Fruit fly (Drosophila melanogaster) whole organism, prepupa: Measurements from ENCODE around the gene sac.

ENCODE experiments used
- CG11902 ChIP-seq: fragments of 200-800 bp; sonication (Bioruptor generic); optimal IDR thresholded peaks from 3 replicates; lab custom pipeline; 2016; ENCODE audit warnings: missing biosample characterization, missing genetic modification characterization
- OdsH ChIP-seq: fragments of 200-800 bp; sonication (Bioruptor generic); optimal IDR thresholded peaks from 3 replicates; lab custom pipeline; 2016; ENCODE audit warnings: missing biosample characterization, missing genetic modification characterization
- dac ChIP-seq: fragments of 200-800 bp; sonication (Bioruptor generic); optimal IDR thresholded peaks from 2 replicates; lab custom pipeline; 2017; ENCODE audit warnings: missing biosample characterization, mild to moderate bottlenecking, missing genetic modification characterization
- fd59A ChIP-seq: fragments of 200-800 bp; sonication (Bioruptor generic); optimal IDR thresholded peaks from 2 replicates; lab custom pipeline; 2017; ENCODE audit warnings: missing biosample characterization, mild to moderate bottlenecking, missing genetic modification characterization, missing genetic modification reagents
- pdm3 ChIP-seq: fragments of 200-800 bp; sonication (Bioruptor generic); optimal IDR thresholded peaks from 3 replicates; lab custom pipeline; 2016; ENCODE audit warnings: missing biosample characterization, missing genetic modification characterization

DNA sequence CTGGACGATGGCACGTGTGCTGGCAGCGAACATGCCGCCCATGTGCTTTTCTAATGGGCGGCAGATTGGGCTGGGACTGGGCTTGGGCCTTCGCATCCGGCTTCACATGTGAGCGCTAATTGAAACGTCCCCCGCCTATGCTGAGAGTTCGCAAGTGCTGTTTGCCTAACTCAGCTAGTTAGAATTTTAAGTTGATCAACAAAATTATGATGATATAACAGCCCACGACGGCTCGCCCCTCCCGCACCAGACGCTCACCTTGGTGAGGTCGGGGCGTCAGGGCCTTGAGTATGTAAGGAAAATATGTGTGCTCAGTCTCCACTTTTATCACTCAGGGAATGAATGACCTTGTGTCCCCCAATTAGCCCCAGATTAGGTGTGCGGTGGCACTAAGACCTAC is 13.7 kb upstream of the sac start:
- TF ChIP-seq CG11902 (GFP tag; lab: Kevin White, UChicago) (no peak), dac (no peak), pdm3 (GFP tag; lab: Kevin White, UChicago) (no peak), fd59A (GFP tag; lab: Kevin White, UChicago) (no peak), OdsH (no peak)
